Worm (Caenorhabditis elegans): ENCODE results near the gene C33H5.16.

C33H5.16 gene

DNA sequence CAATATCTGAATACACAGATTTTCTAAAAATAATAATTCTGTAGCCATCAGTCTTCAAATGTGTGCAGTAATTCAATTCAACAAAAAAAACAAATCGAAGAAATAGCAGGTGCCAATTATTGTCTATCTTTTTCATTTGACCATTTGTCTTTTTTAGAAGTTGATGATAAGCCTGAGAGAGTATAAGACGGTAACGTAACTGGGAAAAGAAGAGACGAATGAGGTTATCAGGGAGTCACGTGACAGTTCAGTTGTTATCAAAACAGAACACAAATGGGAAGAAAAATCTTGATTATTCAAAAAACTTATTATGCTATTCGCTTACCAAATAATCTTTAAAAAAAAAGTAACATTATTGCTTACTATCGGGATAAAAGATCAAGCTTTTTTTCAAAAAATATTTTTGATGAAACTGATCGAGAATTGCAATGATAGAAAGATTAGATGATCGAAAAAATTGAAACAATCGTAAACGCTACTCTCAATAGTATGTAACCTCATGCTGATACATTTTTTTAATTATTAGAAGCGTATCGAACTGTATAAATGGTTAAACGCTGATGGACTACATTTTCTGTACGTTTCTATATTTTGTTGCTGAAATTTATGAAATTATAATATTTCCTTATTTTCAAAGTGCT lies 41.3 kb upstream of the C33H5.16 start:
- TF ChIP-seq sem-2 (GFP tag; optimal IDR thresholded peaks at IDR 0.05) (no peak), ztf-11 (tag; optimal IDR thresholded peaks at IDR 0.05) (no peak), ces-1 (GFP tag; optimal IDR thresholded peaks at IDR 0.05) (no peak), lsy-2 (tag; optimal IDR thresholded peaks at IDR 0.05) (no peak), blmp-1 (tag; optimal IDR thresholded peaks at IDR 0.05) (no peak), mls-2 (tag; optimal IDR thresholded peaks at IDR 0.05) (no peak), mab-5 (tag; optimal IDR thresholded peaks at IDR 0.05) (no peak), unc-62 (GFP tag; optimal IDR thresholded peaks at IDR 0.05) (no peak), nhr-12 (tag; optimal IDR thresholded peaks at IDR 0.05) (no peak), zip-8 (tag; optimal IDR thresholded peaks at IDR 0.05) (no peak), drap-1 (GFP tag; optimal IDR thresholded peaks at IDR 0.05) (no peak), tbx-8 (GFP tag; optimal IDR thresholded peaks at IDR 0.05) (no peak), mep-1 (tag; optimal IDR thresholded peaks at IDR 0.05) (no peak), hlh-1 (tag; optimal IDR thresholded peaks at IDR 0.05) (no peak), snpc-4 (tag; optimal IDR thresholded peaks at IDR 0.05) (no peak), ceh-43 (GFP tag; optimal IDR thresholded peaks at IDR 0.05) (no peak), sptf-1 (tag; optimal IDR thresholded peaks at IDR 0.05) (no peak), flh-1 (GFP tag; optimal IDR thresholded peaks at IDR 0.05) (no peak), unc-39 (tag; optimal IDR thresholded peaks at IDR 0.05) (no peak), lin-13 (tag; optimal IDR thresholded peaks at IDR 0.05) (no peak)

DNA sequence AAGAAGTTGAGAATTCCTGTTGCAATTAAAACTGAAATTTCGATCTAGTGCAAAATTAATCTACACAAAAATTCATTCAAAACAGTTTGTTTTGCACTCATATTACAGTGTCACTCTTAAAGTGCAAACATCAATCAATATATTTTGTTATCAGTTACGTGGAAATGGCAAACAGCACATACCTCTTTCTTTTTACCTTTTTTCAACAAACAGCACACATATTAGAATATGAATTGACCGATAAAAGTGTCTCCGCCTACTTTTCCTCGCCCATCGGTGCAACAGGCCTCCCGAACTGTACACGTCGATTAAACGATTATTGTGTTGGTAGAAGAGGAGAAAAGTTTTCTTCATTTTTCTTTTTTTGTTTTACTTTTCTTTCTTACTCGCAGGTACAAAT lies 38.1 kb upstream of the C33H5.16 start:
- TF ChIP-seq ces-1 (GFP tag; optimal IDR thresholded peaks at IDR 0.05) (no peak), pha-4 (tag; optimal IDR thresholded peaks at IDR 0.05) (no peak), nhr-237 (tag; optimal IDR thresholded peaks at IDR 0.05) (no peak), unc-120 (tag; optimal IDR thresholded peaks at IDR 0.05; ENCODE audit: poor library complexity, severe bottlenecking) (no peak), lin-32 (GFP tag; optimal IDR thresholded peaks at IDR 0.05) (no peak), mep-1 (tag; optimal IDR thresholded peaks at IDR 0.05) (no peak), nhr-76 (tag; optimal IDR thresholded peaks at IDR 0.05) (no peak), nhr-28 (tag; optimal IDR thresholded peaks at IDR 0.05) (no peak), mls-2 (tag; optimal IDR thresholded peaks at IDR 0.05) (no peak)

DNA sequence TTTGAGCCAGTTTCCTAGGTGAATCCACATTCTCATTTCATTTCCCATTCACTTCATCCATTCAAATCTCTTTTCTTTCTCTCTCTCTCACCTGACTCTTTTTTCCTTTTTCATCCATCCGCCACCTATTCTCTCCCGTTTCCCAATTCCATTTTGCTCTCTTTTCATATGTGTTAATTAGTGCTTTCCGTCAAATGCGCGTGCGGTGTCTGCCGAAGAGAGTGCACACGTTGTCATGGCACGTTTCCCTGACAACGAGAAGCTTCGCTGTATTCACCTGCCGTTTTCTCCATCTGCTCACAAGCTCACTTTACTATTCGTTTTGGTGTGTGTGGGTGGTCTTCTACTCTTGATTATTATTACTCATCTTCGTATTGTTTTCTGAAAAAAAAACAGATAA lies 36.8 kb upstream of the C33H5.16 start:
- peak; percentile 25 for TF ChIP-seq mls-2 (tag; optimal IDR thresholded peaks at IDR 0.05)
- no peak for TF ChIP-seq tbx-8 (GFP tag; optimal IDR thresholded peaks at IDR 0.05)

DNA sequence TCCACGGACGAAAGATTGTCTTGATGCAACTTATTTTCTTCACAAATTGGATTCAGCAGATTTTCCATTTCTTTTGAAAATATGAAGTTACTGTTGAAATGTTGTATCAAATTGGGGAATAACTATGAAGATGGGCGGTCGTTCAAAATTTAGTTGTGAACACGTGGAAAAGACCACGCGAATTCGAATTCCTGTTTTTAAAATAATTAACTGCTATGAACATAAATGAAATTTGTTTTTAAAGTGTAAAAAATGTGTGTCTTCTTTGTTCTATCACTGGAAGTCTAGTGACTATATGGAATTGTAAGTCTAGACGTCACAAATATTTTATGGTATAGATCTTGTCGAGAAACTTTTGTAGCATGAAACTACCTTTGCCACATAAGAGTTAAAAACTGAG lies 35.3 kb upstream of the C33H5.16 start, which contains the start of gene C06A6.7:
Gene C06A6.7, minus strand, starts transcription at position 101 of the 400 bp plus-strand sequence.
- TF ChIP-seq ztf-11 (tag; optimal IDR thresholded peaks at IDR 0.05) (no peak), mep-1 (tag; optimal IDR thresholded peaks at IDR 0.05) (no peak), nhr-237 (tag; optimal IDR thresholded peaks at IDR 0.05) (no peak), lin-32 (GFP tag; optimal IDR thresholded peaks at IDR 0.05) (no peak), hlh-1 (tag; optimal IDR thresholded peaks at IDR 0.05) (no peak), sptf-1 (tag; optimal IDR thresholded peaks at IDR 0.05) (no peak), blmp-1 (tag; optimal IDR thresholded peaks at IDR 0.05) (no peak), mab-5 (tag; optimal IDR thresholded peaks at IDR 0.05) (no peak), lsy-2 (tag; optimal IDR thresholded peaks at IDR 0.05) (no peak), flh-1 (GFP tag; optimal IDR thresholded peaks at IDR 0.05) (no peak), unc-39 (tag; optimal IDR thresholded peaks at IDR 0.05) (no peak), unc-120 (tag; optimal IDR thresholded peaks at IDR 0.05; ENCODE audit: poor library complexity, severe bottlenecking) (no peak), zip-8 (tag; optimal IDR thresholded peaks at IDR 0.05) (no peak), elt-1 (tag; optimal IDR thresholded peaks at IDR 0.05; ENCODE audit: borderline replicate concordance, insufficient read depth) (no peak), unc-62 (GFP tag; optimal IDR thresholded peaks at IDR 0.05) (no peak), tbx-8 (GFP tag; optimal IDR thresholded peaks at IDR 0.05) (no peak), ceh-43 (GFP tag; optimal IDR thresholded peaks at IDR 0.05) (no peak), nhr-2 (tag; optimal IDR thresholded peaks at IDR 0.05) (no peak), nhr-76 (tag; optimal IDR thresholded peaks at IDR 0.05) (no peak), lin-13 (tag; optimal IDR thresholded peaks at IDR 0.05) (no peak)

DNA sequence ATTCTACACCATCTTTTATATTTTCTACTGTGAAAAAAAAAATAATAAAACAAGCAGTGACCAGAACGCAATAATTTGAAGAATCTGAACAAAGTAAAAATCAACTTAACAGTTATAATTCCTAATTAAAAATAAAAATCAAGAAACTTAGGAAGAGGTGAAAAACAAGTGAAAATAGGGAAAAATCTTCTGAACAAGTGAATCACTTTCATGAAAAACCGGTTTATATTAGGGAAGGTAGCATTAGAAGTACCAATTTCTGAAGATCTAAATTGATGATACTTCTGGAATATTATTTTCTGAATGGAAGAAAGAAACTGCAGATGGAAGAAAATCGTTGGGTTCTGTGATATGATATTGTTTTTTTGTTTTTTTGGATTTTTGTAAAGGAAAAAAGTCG lies 33.3 kb upstream of the C33H5.16 start:
- TF ChIP-seq blmp-1 (tag; optimal IDR thresholded peaks at IDR 0.05) (peak; percentile 6), unc-120 (tag; optimal IDR thresholded peaks at IDR 0.05; ENCODE audit: poor library complexity, severe bottlenecking) (no peak)

DNA sequence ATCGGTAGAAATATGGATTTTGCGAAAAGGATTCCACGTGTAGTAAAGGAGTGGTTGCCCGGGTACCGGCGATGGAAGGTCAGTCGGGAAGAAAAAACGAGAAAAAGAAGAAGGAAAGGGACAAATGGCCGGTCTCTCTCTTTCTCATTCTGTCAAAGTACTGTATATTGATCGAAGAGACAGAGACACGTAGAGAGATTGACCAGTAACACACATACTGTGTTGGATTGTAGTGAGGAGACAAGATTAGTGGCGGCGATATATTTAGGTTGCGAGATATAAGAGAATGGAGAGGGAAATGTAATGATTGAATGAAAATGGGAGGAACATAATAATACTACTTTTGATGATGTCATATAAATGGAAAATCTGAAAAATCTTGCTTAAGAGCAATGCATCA lies 32.9 kb upstream of the C33H5.16 start:
- peak; percentile 23 for TF ChIP-seq ceh-39 (tag; optimal IDR thresholded peaks at IDR 0.05)
- peak; percentile 88 for TF ChIP-seq nhr-2 (tag; optimal IDR thresholded peaks at IDR 0.05)
- TF ChIP-seq mls-2 (tag; optimal IDR thresholded peaks at IDR 0.05), result peak; percentile 20
- TF ChIP-seq blmp-1 (tag; optimal IDR thresholded peaks at IDR 0.05), result no peak
- TF ChIP-seq sem-2 (GFP tag; optimal IDR thresholded peaks at IDR 0.05), result no peak
- TF ChIP-seq mep-1 (tag; optimal IDR thresholded peaks at IDR 0.05), result peak; percentile 15
